Fruit fly (Drosophila melanogaster) whole organism, embryonic: ENCODE results near the gene DZIP1.

Experiments used
- Ada2b ChIP-seq: fragments of 200-800 bp; sonication (Bioruptor generic); IDR thresholded peaks from 2 replicates; pipeline ENCODE4 v1.3.6; 2022; ENCODE audit warnings: missing biosample characterization, missing genetic modification characterization
- Asciz ChIP-seq: fragments of 200-800 bp; sonication (Bioruptor generic); optimal IDR thresholded peaks from 2 replicates; lab custom pipeline; 2017; ENCODE audit warnings: missing biosample characterization, mild to moderate bottlenecking, missing genetic modification characterization, missing genetic modification reagents
- Bgb ChIP-seq: fragments of 200-800 bp; sonication (Bioruptor generic); IDR thresholded peaks from 2 replicates; pipeline ENCODE4 v1.3.6; 2022; ENCODE audit warnings: missing biosample characterization, missing genetic modification characterization; ENCODE audit not compliant: partially characterized antibody
- CG10209 ChIP-seq: fragments of 200-800 bp; sonication (Bioruptor generic); optimal IDR thresholded peaks from 3 replicates; lab custom pipeline; 2017; ENCODE audit warnings: missing biosample characterization, mild to moderate bottlenecking, missing genetic modification characterization, missing genetic modification reagents
- CG1024 ChIP-seq: fragments of 200-800 bp; sonication (Bioruptor generic); IDR thresholded peaks from 2 replicates; pipeline ENCODE4 v1.3.6; 2022; ENCODE audit warnings: missing biosample characterization, missing genetic modification characterization
- CG10267 ChIP-seq: fragments of 200-800 bp; sonication (Bioruptor generic); optimal IDR thresholded peaks from 2 replicates; lab custom pipeline; 2018; ENCODE audit warnings: missing biosample characterization, mild to moderate bottlenecking, missing genetic modification characterization, moderate library complexity
- CG10565 ChIP-seq: fragments of 200-800 bp; sonication (Bioruptor generic); optimal IDR thresholded peaks from 3 replicates; lab custom pipeline; 2016; ENCODE audit warnings: missing biosample characterization, mild to moderate bottlenecking, missing genetic modification characterization
- CG10654 ChIP-seq: fragments of 200-800 bp; sonication (Bioruptor generic); optimal IDR thresholded peaks from 2 replicates; lab custom pipeline; 2016; ENCODE audit warnings: missing biosample characterization, missing genetic modification characterization
- CG11085 ChIP-seq: fragments of 200-800 bp; sonication (Bioruptor generic); IDR thresholded peaks from 2 replicates; pipeline ENCODE4 v1.3.6; 2022; ENCODE audit warnings: missing biosample characterization, missing genetic modification characterization
- CG1233 ChIP-seq: fragments of 200-800 bp; sonication (Bioruptor generic); optimal IDR thresholded peaks from 4 replicates; lab custom pipeline; 2018; ENCODE audit warnings: missing biosample characterization, mild to moderate bottlenecking, missing genetic modification characterization
- CG12391 ChIP-seq: fragments of 200-800 bp; sonication (Bioruptor generic); optimal IDR thresholded peaks from 3 replicates; lab custom pipeline; 2018; ENCODE audit warnings: missing biosample characterization, mild to moderate bottlenecking, missing genetic modification characterization, moderate library complexity
- CG13424 ChIP-seq: fragments of 200-800 bp; sonication (Bioruptor generic); optimal IDR thresholded peaks from 2 replicates; lab custom pipeline; 2019; ENCODE audit warnings: missing biosample characterization, mild to moderate bottlenecking, missing genetic modification characterization, moderate library complexity
- CG15601 ChIP-seq: fragments of 200-800 bp; sonication (Bioruptor generic); optimal IDR thresholded peaks from 3 replicates; lab custom pipeline; 2019; ENCODE audit warnings: missing biosample characterization, mild to moderate bottlenecking, missing genetic modification characterization, moderate library complexity
- CG2199 ChIP-seq: fragments of 200-800 bp; sonication (Bioruptor generic); IDR thresholded peaks from 3 replicates; pipeline ENCODE4 v1.3.6; 2022; ENCODE audit warnings: missing biosample characterization, missing genetic modification characterization
- CG3163 ChIP-seq: fragments of 200-800 bp; sonication (Bioruptor generic); optimal IDR thresholded peaks from 3 replicates; lab custom pipeline; 2016; ENCODE audit warnings: missing biosample characterization, missing genetic modification characterization
- CG3407 ChIP-seq: fragments of 200-800 bp; sonication (Bioruptor generic); optimal IDR thresholded peaks from 2 replicates; lab custom pipeline; 2018; ENCODE audit warnings: missing biosample characterization, mild to moderate bottlenecking, missing genetic modification characterization
- CG3838 ChIP-seq: fragments of 200-800 bp; sonication (Bioruptor generic); optimal IDR thresholded peaks from 3 replicates; lab custom pipeline; 2016; ENCODE audit warnings: missing biosample characterization, missing genetic modification characterization
- CG3847 ChIP-seq: fragments of 200-800 bp; sonication (Bioruptor generic); IDR thresholded peaks from 2 replicates; pipeline ENCODE4 v1.3.6; 2022; ENCODE audit warnings: missing biosample characterization, missing genetic modification characterization
- CG4707 ChIP-seq: fragments of 200-800 bp; sonication (Bioruptor generic); optimal IDR thresholded peaks from 2 replicates; lab custom pipeline; 2018; ENCODE audit warnings: missing biosample characterization, mild to moderate bottlenecking, missing genetic modification characterization, moderate library complexity
- CG6175 ChIP-seq: fragments of 200-800 bp; sonication (Bioruptor generic); IDR thresholded peaks from 3 replicates; pipeline ENCODE4 v1.3.6; 2022; ENCODE audit warnings: missing biosample characterization, missing genetic modification characterization
- CG6654 ChIP-seq: fragments of 200-800 bp; sonication (Bioruptor generic); optimal IDR thresholded peaks from 2 replicates; lab custom pipeline; 2017; ENCODE audit warnings: missing biosample characterization, mild to moderate bottlenecking, missing genetic modification characterization
- CG7271 ChIP-seq: fragments of 200-800 bp; sonication (Bioruptor generic); optimal IDR thresholded peaks from 2 replicates; lab custom pipeline; 2018; ENCODE audit warnings: missing biosample characterization, mild to moderate bottlenecking, missing genetic modification characterization, moderate library complexity
- CG8281 ChIP-seq: fragments of 200-800 bp; sonication (Bioruptor generic); optimal IDR thresholded peaks from 2 replicates; lab custom pipeline; 2018; ENCODE audit warnings: missing biosample characterization, mild to moderate bottlenecking, missing genetic modification characterization, moderate library complexity
- CG8388 ChIP-seq: fragments of 200-800 bp; sonication (Bioruptor generic); optimal IDR thresholded peaks from 2 replicates; lab custom pipeline; 2019; ENCODE audit warnings: missing biosample characterization, mild to moderate bottlenecking, missing genetic modification characterization, moderate library complexity
- CG9876 ChIP-seq: fragments of 200-800 bp; sonication (Bioruptor generic); optimal IDR thresholded peaks from 2 replicates; lab custom pipeline; 2016; ENCODE audit warnings: missing biosample characterization, missing genetic modification characterization
- CrebB ChIP-seq: fragments of 200-800 bp; sonication (Bioruptor generic); optimal IDR thresholded peaks from 3 replicates; lab custom pipeline; 2018; ENCODE audit warnings: missing biosample characterization, mild to moderate bottlenecking, missing genetic modification characterization
- Gug ChIP-seq: fragments of 200-800 bp; sonication (Bioruptor generic); IDR thresholded peaks from 4 replicates; pipeline ENCODE4 v1.3.6; 2022; ENCODE audit warnings: missing biosample characterization, missing genetic modification characterization
- HHEX ChIP-seq: fragments of 200-800 bp; sonication (Bioruptor generic); optimal IDR thresholded peaks from 3 replicates; lab custom pipeline; 2017; ENCODE audit warnings: missing biosample characterization, mild to moderate bottlenecking, missing genetic modification characterization, missing genetic modification reagents
- HmgZ ChIP-seq: fragments of 200-800 bp; sonication (Bioruptor generic); optimal IDR thresholded peaks from 2 replicates; lab custom pipeline; 2018; ENCODE audit warnings: missing biosample characterization, mild to moderate bottlenecking, missing genetic modification characterization
- Hr78 ChIP-seq, 2 experiments: fragments of 200-800 bp in 1 of 2; fragments of >200 bp in 1 of 2; sonication (Bioruptor generic) in 1 of 2; optimal IDR thresholded peaks; 2 replicates each; lab custom pipeline; 2017 to 2019; ENCODE audit warnings: missing biosample characterization in 2 of 2, missing genetic modification characterization in 2 of 2, mild to moderate bottlenecking in 1 of 2, moderate library complexity in 1 of 2
- Lim3 ChIP-seq: fragments of 200-800 bp; sonication (Bioruptor generic); IDR thresholded peaks from 2 replicates; pipeline ENCODE4 v1.3.6; 2022; ENCODE audit warnings: missing biosample characterization, missing genetic modification characterization
- MBD-R2 ChIP-seq: fragments of 200-800 bp; sonication (Bioruptor generic); IDR thresholded peaks from 2 replicates; pipeline ENCODE4 v1.3.6; 2022; ENCODE audit warnings: missing biosample characterization, missing genetic modification characterization
- Nf-YA ChIP-seq: fragments of 200-800 bp; sonication (Bioruptor generic); IDR thresholded peaks from 2 replicates; pipeline ENCODE4 v1.3.6; 2022; ENCODE audit warnings: missing biosample characterization, missing genetic modification characterization
- Optix ChIP-seq: fragments of 200-800 bp; sonication (Bioruptor generic); IDR thresholded peaks from 3 replicates; pipeline ENCODE4 v1.3.6; 2022; ENCODE audit warnings: missing biosample characterization, missing genetic modification characterization
- Rx ChIP-seq: fragments of 200-800 bp; sonication (Bioruptor generic); IDR thresholded peaks from 2 replicates; pipeline ENCODE4 v1.3.6; 2022; ENCODE audit warnings: missing biosample characterization, missing genetic modification characterization
- Sry-β ChIP-seq: fragments of 200-800 bp; sonication (Bioruptor generic); optimal IDR thresholded peaks from 2 replicates; lab custom pipeline; 2018; ENCODE audit warnings: missing biosample characterization, mild to moderate bottlenecking, missing genetic modification characterization, moderate library complexity
- cg ChIP-seq: fragments of 200-800 bp; sonication (Bioruptor generic); optimal IDR thresholded peaks from 3 replicates; lab custom pipeline; 2019; ENCODE audit warnings: missing biosample characterization, mild to moderate bottlenecking, missing genetic modification characterization, moderate library complexity
- chm ChIP-seq: fragments of 200-800 bp; sonication (Bioruptor generic); IDR thresholded peaks from 2 replicates; pipeline ENCODE4 v1.3.6; 2022; ENCODE audit warnings: missing biosample characterization, missing genetic modification characterization
- cwo ChIP-seq: fragments of 200-800 bp; sonication (Bioruptor generic); optimal IDR thresholded peaks from 3 replicates; lab custom pipeline; 2017; ENCODE audit warnings: missing biosample characterization, missing genetic modification characterization, mild to moderate bottlenecking, moderate library complexity, missing genetic modification reagents
- disco-r ChIP-seq: fragments of 200-800 bp; sonication (Bioruptor generic); optimal IDR thresholded peaks from 2 replicates; lab custom pipeline; 2016; ENCODE audit warnings: missing biosample characterization, missing genetic modification characterization
- dmrt11E ChIP-seq: fragments of 200-800 bp; sonication (Bioruptor generic); optimal IDR thresholded peaks from 3 replicates; lab custom pipeline; 2018; ENCODE audit warnings: missing biosample characterization, mild to moderate bottlenecking, missing genetic modification characterization, moderate library complexity
- dpn ChIP-seq, 2 experiments: fragments of 200-800 bp; sonication (Bioruptor generic); optimal IDR thresholded peaks; 3 replicates each; lab custom pipeline; 2016; ENCODE audit warnings: missing biosample characterization in 2 of 2, missing genetic modification characterization in 2 of 2
- grn ChIP-seq: fragments of 200-800 bp; sonication (Bioruptor generic); optimal IDR thresholded peaks from 3 replicates; lab custom pipeline; 2017; ENCODE audit warnings: missing biosample characterization, missing genetic modification characterization
- hbn ChIP-seq: fragments of 200-800 bp; sonication (Bioruptor generic); IDR thresholded peaks from 2 replicates; pipeline ENCODE4 v1.3.6; 2022; ENCODE audit warnings: missing biosample characterization, missing genetic modification characterization; ENCODE audit not compliant: partially characterized antibody
- ind ChIP-seq: fragments of 200-800 bp; sonication (Bioruptor generic); optimal IDR thresholded peaks from 3 replicates; lab custom pipeline; 2016; ENCODE audit warnings: missing biosample characterization, missing genetic modification characterization
- onecut ChIP-seq: fragments of 200-800 bp; sonication (Bioruptor generic); IDR thresholded peaks from 2 replicates; pipeline ENCODE4 v1.3.6; 2022; ENCODE audit warnings: missing biosample characterization, missing genetic modification characterization
- row ChIP-seq: fragments of 200-800 bp; sonication (Bioruptor generic); IDR thresholded peaks from 3 replicates; pipeline ENCODE4 v1.3.6; 2022; ENCODE audit warnings: missing biosample characterization, missing genetic modification characterization
- sim ChIP-seq: fragments of 200-800 bp; sonication (Bioruptor generic); IDR thresholded peaks from 2 replicates; pipeline ENCODE4 v1.3.6; 2022; ENCODE audit warnings: missing biosample characterization, missing genetic modification characterization
- slp2 ChIP-seq: fragments of 200-800 bp; sonication (Bioruptor generic); optimal IDR thresholded peaks from 2 replicates; lab custom pipeline; 2016; ENCODE audit warnings: missing biosample characterization, missing genetic modification characterization
- z ChIP-seq: fragments of 200-800 bp; sonication (Bioruptor generic); IDR thresholded peaks from 3 replicates; pipeline ENCODE4 v1.3.6; 2022; ENCODE audit warnings: missing biosample characterization, missing genetic modification characterization

DZIP1 gene

DNA sequence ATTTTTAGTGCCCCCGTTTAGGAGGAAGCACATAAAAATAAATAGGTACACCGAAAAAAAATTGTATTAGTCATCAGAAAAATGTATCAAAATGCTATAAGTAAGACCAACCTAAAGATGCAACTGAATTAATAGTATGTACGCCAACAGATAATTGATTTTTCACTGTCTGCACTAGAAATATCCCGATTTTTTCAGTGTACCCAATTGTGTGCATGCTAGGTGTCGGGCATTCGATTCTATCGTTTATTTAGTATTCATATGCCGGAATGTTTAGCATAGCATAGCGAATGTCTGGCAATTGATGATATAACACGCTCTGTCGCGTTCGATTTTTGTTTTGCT, 52.3 kb downstream of the DZIP1 start (continued):
- TF ChIP-seq CG8388 (GFP tag; lab: Kevin White, UChicago) (peak; percentile 82), disco-r (peak; percentile 85), Rx (GFP tag; lab: Robert Waterston, UW) (no peak; the same call in 1 of the 2 replicates), dpn (GFP tag; optimal IDR thresholded peaks at IDR 0.05; lab: Kevin White, UChicago) (peak; percentile 92), dmrt11E (tag; lab: Kevin White, UChicago) (peak; percentile 54), onecut (GFP tag; lab: Robert Waterston, UW) (peak; percentile 81), CG8281 (tag; lab: Kevin White, UChicago) (peak; percentile 63), CG1024 (GFP tag; lab: Robert Waterston, UW) (peak; percentile 74), cg (GFP tag; lab: Kevin White, UChicago) (no peak), CG6654 (GFP tag; lab: Kevin White, UChicago) (peak; percentile 49), CG13424 (tag; lab: Kevin White, UChicago) (peak; percentile 88), hbn (no peak), Hr78 (GFP tag; optimal IDR thresholded peaks at IDR 0.05; lab: Kevin White, UChicago) (peak in 1 of 2 experiments; percentile 49), HHEX (GFP tag; lab: Kevin White, UChicago) (peak; percentile 90), slp2 (GFP tag; lab: Kevin White, UChicago) (peak; percentile 79), CG10209 (peak; percentile 88), CG10565 (GFP tag; lab: Kevin White, UChicago) (peak; percentile 30), CG15601 (peak; percentile 73), ind (GFP tag; lab: Kevin White, UChicago) (peak; percentile 88), Gug (peak; percentile 88), z (GFP tag; lab: Robert Waterston, UW) (peak; percentile 45; the same call in 1 of the 3 replicates), CG6175 (GFP tag; lab: Robert Waterston, UW) (peak; percentile 73; the same call in 2 of the 3 replicates), sim (GFP tag; lab: Robert Waterston, UW) (peak; percentile 75; the same call in 1 of the 2 replicates), Ada2b (GFP tag; lab: Robert Waterston, UW) (peak; percentile 92), Lim3 (peak; percentile 73; the same call in 1 of the 2 replicates), CG12391 (tag; lab: Kevin White, UChicago) (peak; percentile 84), CG3163 (peak; percentile 74), HmgZ (tag; lab: Kevin White, UChicago) (peak; percentile 79), Nf-YA (peak; percentile 88), CG3407 (peak; percentile 59), MBD-R2 (GFP tag; lab: Robert Waterston, UW) (peak; percentile 61), CrebB (tag; lab: Kevin White, UChicago) (peak; percentile 64), CG10267 (peak; percentile 59), CG4707 (GFP tag; lab: Kevin White, UChicago) (peak; percentile 68), row (peak; percentile 90), CG10654 (GFP tag; lab: Kevin White, UChicago) (peak; percentile 80), CG3838 (GFP tag; lab: Kevin White, UChicago) (peak; percentile 79), CG1233 (GFP tag; lab: Kevin White, UChicago) (peak; percentile 82), CG7271 (tag; lab: Kevin White, UChicago) (no peak), Asciz (GFP tag; lab: Kevin White, UChicago) (peak; percentile 74), chm (GFP tag; lab: Robert Waterston, UW) (peak; percentile 88), Bgb (no peak), CG11085 (GFP tag; lab: Robert Waterston, UW) (peak; percentile 71), CG3847 (GFP tag; lab: Robert Waterston, UW) (peak; percentile 78), Optix (GFP tag; lab: Robert Waterston, UW) (peak; percentile 59; the same call in 2 of the 3 replicates), CG9876 (GFP tag; lab: Kevin White, UChicago) (peak; percentile 51), Sry-β (GFP tag; lab: Kevin White, UChicago) (no peak), cwo (peak; percentile 83), CG2199 (peak; percentile 94), grn (GFP tag; lab: Kevin White, UChicago) (peak; percentile 40)
